Worm (Caenorhabditis elegans): ENCODE data around the gene Y73C8B.1.

- TF ChIP-seq ztf-28 (GFP tag; IDR thresholded peaks at IDR 0.05) (no peak), C06A6.2 (GFP tag; conservative IDR thresholded peaks at IDR 0.05) (no peak), egl-18 (GFP tag; IDR thresholded peaks at IDR 0.05) (no peak), ama-1 (optimal IDR thresholded peaks at IDR 0.05) (no peak), ama-1 (GFP tag; optimal IDR thresholded peaks at IDR 0.05) (no peak), ceh-27 (GFP tag; optimal IDR thresholded peaks at IDR 0.05) (no peak), let-607 (tag; optimal IDR thresholded peaks at IDR 0.05) (no peak), dpff-1 (tag; optimal IDR thresholded peaks at IDR 0.05) (no peak), D2030.7 (GFP tag; IDR thresholded peaks at IDR 0.05) (no peak), madf-8 (GFP tag; conservative IDR thresholded peaks at IDR 0.05) (no peak), nfya-1 (tag; optimal IDR thresholded peaks at IDR 0.05; ENCODE audit: borderline replicate concordance, insufficient read depth) (no peak), B0035.1 (tag; optimal IDR thresholded peaks at IDR 0.05) (no peak)
Measured at ce11 chrV:3230150-3230549, 33.5 kb upstream of the Y73C8B.1 start.

Measured in whole organism, young adult.